Fruit fly (Drosophila melanogaster) whole organism, embryonic: ENCODE measurements around the gene CG5861.

ENCODE experiments used
- Ada2b ChIP-seq: fragments of 200-800 bp; sonication (Bioruptor generic); IDR thresholded peaks from 2 replicates; pipeline ENCODE4 v1.3.6; 2022; ENCODE audit warnings: missing biosample characterization, missing genetic modification characterization
- BEAF-32 ChIP-seq: fragments of 200-800 bp; sonication (Bioruptor generic); optimal IDR thresholded peaks from 3 replicates; lab custom pipeline; 2017; ENCODE audit warnings: missing biosample characterization, missing genetic modification characterization, mild to moderate bottlenecking, moderate library complexity, missing genetic modification reagents
- CG10209 ChIP-seq: fragments of 200-800 bp; sonication (Bioruptor generic); optimal IDR thresholded peaks from 3 replicates; lab custom pipeline; 2017; ENCODE audit warnings: missing biosample characterization, mild to moderate bottlenecking, missing genetic modification characterization, missing genetic modification reagents
- CG1024 ChIP-seq: fragments of 200-800 bp; sonication (Bioruptor generic); IDR thresholded peaks from 2 replicates; pipeline ENCODE4 v1.3.6; 2022; ENCODE audit warnings: missing biosample characterization, missing genetic modification characterization
- CG10321 ChIP-seq: fragments of 200-800 bp; sonication (Bioruptor generic); IDR thresholded peaks from 2 replicates; pipeline ENCODE4 v1.3.6; 2022; ENCODE audit warnings: missing biosample characterization, missing genetic modification characterization
- CG10979 ChIP-seq: fragments of 200-800 bp; sonication (Bioruptor generic); optimal IDR thresholded peaks from 2 replicates; lab custom pipeline; 2018; ENCODE audit warnings: missing biosample characterization, mild to moderate bottlenecking, missing genetic modification characterization, moderate library complexity
- CG11247 ChIP-seq: fragments of 200-800 bp; sonication (Bioruptor generic); IDR thresholded peaks from 2 replicates; pipeline ENCODE4 v1.3.6; 2022; ENCODE audit warnings: missing biosample characterization, missing genetic modification characterization
- CG12071 ChIP-seq: fragments of 200-800 bp; sonication (Bioruptor generic); optimal IDR thresholded peaks from 3 replicates; lab custom pipeline; 2018; ENCODE audit warnings: missing biosample characterization, mild to moderate bottlenecking, missing genetic modification characterization
- CG12659 ChIP-seq: fragments of 200-800 bp; sonication (Bioruptor generic); optimal IDR thresholded peaks from 3 replicates; lab custom pipeline; 2017; ENCODE audit warnings: mild to moderate bottlenecking, missing biosample characterization, missing genetic modification reagents, missing genetic modification characterization
- CG14441 ChIP-seq: fragments of 200-800 bp; sonication (Bioruptor generic); IDR thresholded peaks from 2 replicates; pipeline ENCODE4 v1.3.6; 2022; ENCODE audit warnings: missing biosample characterization, missing genetic modification characterization
- CG16863 ChIP-seq: fragments of 200-800 bp; sonication (Bioruptor generic); optimal IDR thresholded peaks from 3 replicates; lab custom pipeline; 2016; ENCODE audit warnings: missing biosample characterization, missing genetic modification characterization
- CG1832 ChIP-seq: fragments of 200-800 bp; sonication (Bioruptor generic); optimal IDR thresholded peaks from 2 replicates; lab custom pipeline; 2017; ENCODE audit warnings: missing biosample characterization, mild to moderate bottlenecking, missing genetic modification characterization, inconsistent platforms
- CG2889 ChIP-seq: fragments of 200-800 bp; sonication (Bioruptor generic); IDR thresholded peaks from 3 replicates; pipeline ENCODE4 v1.3.6; 2022; ENCODE audit warnings: missing biosample characterization, missing genetic modification characterization
- CG3407 ChIP-seq: fragments of 200-800 bp; sonication (Bioruptor generic); optimal IDR thresholded peaks from 2 replicates; lab custom pipeline; 2018; ENCODE audit warnings: missing biosample characterization, mild to moderate bottlenecking, missing genetic modification characterization
- CG3847 ChIP-seq: fragments of 200-800 bp; sonication (Bioruptor generic); IDR thresholded peaks from 2 replicates; pipeline ENCODE4 v1.3.6; 2022; ENCODE audit warnings: missing biosample characterization, missing genetic modification characterization
- CG3995 ChIP-seq: fragments of 200-800 bp; sonication (Bioruptor generic); optimal IDR thresholded peaks from 3 replicates; lab custom pipeline; 2016; ENCODE audit warnings: missing biosample characterization, missing genetic modification characterization
- CG4360 ChIP-seq: fragments of 200-800 bp; sonication (Bioruptor generic); IDR thresholded peaks from 2 replicates; pipeline ENCODE4 v1.3.6; 2022; ENCODE audit warnings: missing biosample characterization, missing genetic modification characterization
- CG43689 ChIP-seq: fragments of 200-800 bp; sonication (Bioruptor generic); IDR thresholded peaks from 2 replicates; pipeline ENCODE4 v1.3.6; 2022; ENCODE audit warnings: missing biosample characterization, missing genetic modification characterization
- CG6272 ChIP-seq: fragments of 200-800 bp; sonication (Bioruptor generic); IDR thresholded peaks from 2 replicates; pipeline ENCODE4 v1.3.6; 2022; ENCODE audit warnings: missing biosample characterization, missing genetic modification characterization
- CG7372 ChIP-seq: fragments of 200-800 bp; sonication (Bioruptor generic); IDR thresholded peaks from 2 replicates; pipeline ENCODE4 v1.3.6; 2022; ENCODE audit warnings: missing biosample characterization, missing genetic modification characterization
- CG7556 ChIP-seq: fragments of 200-800 bp; sonication (Bioruptor generic); optimal IDR thresholded peaks from 2 replicates; lab custom pipeline; 2017; ENCODE audit warnings: missing biosample characterization, mild to moderate bottlenecking, missing genetic modification characterization
- CG8944 ChIP-seq: fragments of 200-800 bp; sonication (Bioruptor generic); optimal IDR thresholded peaks from 3 replicates; lab custom pipeline; 2016; ENCODE audit warnings: missing biosample characterization, missing genetic modification characterization
- Camta ChIP-seq: fragments of 200-800 bp; sonication (Bioruptor generic); optimal IDR thresholded peaks from 2 replicates; lab custom pipeline; 2016; ENCODE audit warnings: missing biosample characterization, missing genetic modification characterization
- CkIIα-i1 ChIP-seq: fragments of 200-800 bp; sonication (Bioruptor generic); IDR thresholded peaks from 2 replicates; pipeline ENCODE4 v1.3.6; 2022; ENCODE audit warnings: missing biosample characterization, missing genetic modification characterization
- CoRest ChIP-seq: fragments of 200-800 bp; sonication (Bioruptor generic); optimal IDR thresholded peaks from 3 replicates; lab custom pipeline; 2018; ENCODE audit warnings: missing biosample characterization, mild to moderate bottlenecking, missing genetic modification characterization, moderate library complexity
- Deaf1 ChIP-seq: fragments of 200-800 bp; optimal IDR thresholded peaks from 3 replicates; lab custom pipeline; 2019; ENCODE audit warnings: missing biosample characterization, mild to moderate bottlenecking, missing genetic modification characterization, moderate library complexity
- Fer2 ChIP-seq: fragments of 200-800 bp; sonication (Bioruptor generic); optimal IDR thresholded peaks from 2 replicates; lab custom pipeline; 2018; ENCODE audit warnings: missing biosample characterization, mild to moderate bottlenecking, missing genetic modification characterization, moderate library complexity
- HLH4C ChIP-seq: fragments of 200-800 bp; sonication (Bioruptor generic); IDR thresholded peaks from 3 replicates; pipeline ENCODE4 v1.3.6; 2022; ENCODE audit warnings: missing biosample characterization, missing genetic modification characterization; ENCODE audit not compliant: partially characterized antibody
- HLH54F ChIP-seq: fragments of 200-800 bp; sonication (Bioruptor generic); optimal IDR thresholded peaks from 3 replicates; lab custom pipeline; 2016; ENCODE audit warnings: missing biosample characterization, missing genetic modification characterization
- Lim3 ChIP-seq: fragments of 200-800 bp; sonication (Bioruptor generic); IDR thresholded peaks from 2 replicates; pipeline ENCODE4 v1.3.6; 2022; ENCODE audit warnings: missing biosample characterization, missing genetic modification characterization
- Mes4 ChIP-seq: fragments of 200-800 bp; sonication (Bioruptor generic); optimal IDR thresholded peaks from 2 replicates; lab custom pipeline; 2016; ENCODE audit warnings: missing biosample characterization, missing genetic modification characterization
- NK7.1 ChIP-seq: fragments of 200-800 bp; sonication (Bioruptor generic); optimal IDR thresholded peaks from 3 replicates; lab custom pipeline; 2016; ENCODE audit warnings: missing biosample characterization, missing genetic modification characterization
- Pdp1 ChIP-seq, 2 experiments: fragments of 200-800 bp; sonication (Bioruptor generic); optimal IDR thresholded peaks; 3 replicates each; lab custom pipeline; 2016; ENCODE audit warnings: missing biosample characterization in 2 of 2, missing genetic modification characterization in 2 of 2, mild to moderate bottlenecking in 1 of 2, moderate library complexity in 1 of 2
- Poxn ChIP-seq: fragments of 200-800 bp; sonication (Bioruptor generic); IDR thresholded peaks from 2 replicates; pipeline ENCODE4 v1.3.6; 2022; ENCODE audit warnings: missing biosample characterization, missing genetic modification characterization
- Rfx ChIP-seq: fragments of 200-800 bp; sonication (Bioruptor generic); IDR thresholded peaks from 2 replicates; pipeline ENCODE4 v1.3.6; 2022; ENCODE audit warnings: missing biosample characterization, missing genetic modification characterization
- YL-1 ChIP-seq: fragments of 200-800 bp; sonication (Bioruptor generic); optimal IDR thresholded peaks from 3 replicates; lab custom pipeline; 2017; ENCODE audit warnings: missing biosample characterization, mild to moderate bottlenecking, missing genetic modification characterization
- bab2 ChIP-seq: fragments of 200-800 bp; sonication (Bioruptor generic); optimal IDR thresholded peaks from 2 replicates; lab custom pipeline; 2016; ENCODE audit warnings: missing biosample characterization, missing genetic modification characterization
- bigmax ChIP-seq: fragments of 200-800 bp; sonication (Bioruptor generic); optimal IDR thresholded peaks from 2 replicates; lab custom pipeline; 2018; ENCODE audit warnings: missing biosample characterization, mild to moderate bottlenecking, missing genetic modification characterization
- cg ChIP-seq: fragments of 200-800 bp; sonication (Bioruptor generic); optimal IDR thresholded peaks from 3 replicates; lab custom pipeline; 2019; ENCODE audit warnings: missing biosample characterization, mild to moderate bottlenecking, missing genetic modification characterization, moderate library complexity
- dimm ChIP-seq: fragments of 200-800 bp; sonication (Bioruptor generic); IDR thresholded peaks from 2 replicates; pipeline ENCODE4 v1.3.6; 2022; ENCODE audit warnings: missing biosample characterization, missing genetic modification characterization
- fru ChIP-seq: fragments of >200 bp; optimal IDR thresholded peaks from 2 replicates; lab custom pipeline; 2017
- jigr1 ChIP-seq: fragments of 200-800 bp; sonication (Bioruptor generic); IDR thresholded peaks from 3 replicates; pipeline ENCODE4 v1.3.6; 2022; ENCODE audit warnings: missing biosample characterization, missing genetic modification characterization
- nmo ChIP-seq: fragments of 200-800 bp; sonication (Bioruptor generic); optimal IDR thresholded peaks from 2 replicates; lab custom pipeline; 2018; ENCODE audit warnings: missing biosample characterization, mild to moderate bottlenecking, missing genetic modification characterization, moderate library complexity
- pita ChIP-seq: fragments of 200-800 bp; sonication (Bioruptor generic); optimal IDR thresholded peaks from 2 replicates; lab custom pipeline; 2017; ENCODE audit warnings: missing biosample characterization, mild to moderate bottlenecking, missing genetic modification characterization
- sqz ChIP-seq: fragments of 200-800 bp; sonication (Bioruptor generic); optimal IDR thresholded peaks from 3 replicates; lab custom pipeline; 2018; ENCODE audit warnings: missing biosample characterization, mild to moderate bottlenecking, missing genetic modification characterization
- unc-4 ChIP-seq: fragments of 200-800 bp; sonication (Bioruptor generic); IDR thresholded peaks from 2 replicates; pipeline ENCODE4 v1.3.6; 2022; ENCODE audit warnings: missing biosample characterization, missing genetic modification characterization; ENCODE audit not compliant: partially characterized antibody
- usp ChIP-seq: fragments of >200 bp; optimal IDR thresholded peaks from 2 replicates; lab custom pipeline; 2017; ENCODE audit warnings: missing biosample characterization, missing genetic modification characterization
- vnd ChIP-seq: fragments of 200-800 bp; sonication (Bioruptor generic); IDR thresholded peaks from 3 replicates; pipeline ENCODE4 v1.3.6; 2022; ENCODE audit warnings: missing biosample characterization, missing genetic modification characterization; ENCODE audit not compliant: partially characterized antibody
- wdn ChIP-seq: fragments of 200-800 bp; sonication (Bioruptor generic); IDR thresholded peaks from 2 replicates; pipeline ENCODE4 v1.3.6; 2022; ENCODE audit warnings: missing biosample characterization, missing genetic modification characterization

CG5861 gene

DNA sequence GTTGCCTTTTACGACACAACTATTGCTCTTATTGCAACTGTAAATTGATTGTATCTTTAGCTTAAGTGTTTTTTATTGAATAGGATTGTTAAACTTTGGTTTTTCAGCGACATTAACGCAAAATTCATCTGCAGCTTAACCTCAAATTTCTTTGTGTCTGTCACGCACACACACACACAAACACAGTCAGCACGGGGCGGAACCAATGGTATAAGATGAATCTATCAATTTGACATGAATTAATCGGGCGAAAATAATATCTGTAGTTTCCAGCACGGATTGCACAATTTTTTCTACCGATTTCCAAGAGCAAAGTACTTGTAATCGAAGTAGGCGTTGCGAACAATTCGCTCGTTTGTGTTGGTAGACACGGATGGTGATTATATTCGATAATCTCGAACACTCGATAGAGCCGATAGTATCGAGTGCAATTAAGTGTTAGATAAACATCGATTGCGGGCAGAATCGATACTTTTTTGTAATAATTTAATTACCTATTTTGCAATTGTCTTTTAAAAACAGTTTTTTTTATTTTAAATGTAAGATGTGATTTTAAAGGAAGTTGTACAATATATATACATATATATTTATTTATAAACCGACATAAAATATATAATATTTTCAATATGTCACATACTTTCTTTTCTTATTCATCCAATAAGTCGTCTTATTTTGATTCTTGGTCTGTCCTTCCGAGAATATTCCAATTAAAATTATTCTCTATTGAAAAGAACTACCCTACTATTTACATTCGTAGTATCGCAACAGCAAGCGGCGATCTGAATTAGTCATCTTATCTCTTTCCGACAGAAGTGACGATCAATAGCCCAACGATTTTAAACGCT is 49.6 kb downstream of the CG5861 start, which contains the start of the genes PRL-1 and EndoGI (continued):
- TF ChIP-seq CG10979 (tag; lab: Kevin White, UChicago) (peak; percentile 72), jigr1 (GFP tag; lab: Robert Waterston, UW) (no peak), CG3407 (GFP tag; lab: Kevin White, UChicago) (peak; percentile 21), CG1024 (GFP tag; lab: Robert Waterston, UW) (no peak), CG2889 (GFP tag; lab: Robert Waterston, UW) (no peak; the same call in 2 of the 3 replicates), dimm (GFP tag; lab: Robert Waterston, UW) (no peak), CG43689 (GFP tag; lab: Robert Waterston, UW) (no peak), Ada2b (GFP tag; lab: Robert Waterston, UW) (peak; percentile 50; the same call in 1 of the 2 replicates), CG12071 (no peak), CG11247 (no peak), wdn (peak; percentile 71), Camta (GFP tag; lab: Kevin White, UChicago) (peak; percentile 28), Lim3 (no peak), NK7.1 (no peak), HLH54F (GFP tag; lab: Kevin White, UChicago) (no peak), unc-4 (peak; percentile 98), CG6272 (GFP tag; lab: Robert Waterston, UW) (no peak), Rfx (peak; percentile 76), CG12659 (GFP tag; lab: Kevin White, UChicago) (peak; percentile 90), Deaf1 (tag; lab: Kevin White, UChicago) (peak; percentile 62), CkIIα-i1 (GFP tag; lab: Robert Waterston, UW) (no peak), Poxn (GFP tag; lab: Robert Waterston, UW) (no peak), HLH4C (GFP tag; lab: Robert Waterston, UW) (peak; percentile 99), BEAF-32 (GFP tag; lab: Kevin White, UChicago) (peak; percentile 98), vnd (GFP tag; lab: Robert Waterston, UW) (peak; percentile 100), Mes4 (GFP tag; lab: Kevin White, UChicago) (no peak), usp (GFP tag; lab: Kevin White, UChicago) (no peak), CG4360 (GFP tag; lab: Robert Waterston, UW) (peak; percentile 39; the same call in 1 of the 2 replicates), CG16863 (GFP tag; lab: Kevin White, UChicago) (no peak), fru (no peak), CG1832 (GFP tag; lab: Kevin White, UChicago) (no peak), CG3995 (GFP tag; lab: Kevin White, UChicago) (peak; percentile 72), CoRest (tag; lab: Kevin White, UChicago) (peak; percentile 84), bigmax (GFP tag; lab: Kevin White, UChicago) (peak; percentile 98), CG7372 (0 out of 2 replicates have a peak, but pooled peaks have one; percentile 51), CG10209 (GFP tag; lab: Kevin White, UChicago) (peak; percentile 67), cg (GFP tag; lab: Kevin White, UChicago) (peak; percentile 96), CG3847 (GFP tag; lab: Robert Waterston, UW) (peak; percentile 76), nmo (GFP tag; lab: Kevin White, UChicago) (peak; percentile 82), sqz (GFP tag; lab: Kevin White, UChicago) (peak; percentile 59), YL-1 (GFP tag; lab: Kevin White, UChicago) (peak; percentile 69), CG8944 (no peak), CG10321 (GFP tag; lab: Robert Waterston, UW) (peak; percentile 59; the same call in 1 of the 2 replicates), CG7556 (GFP tag; lab: Kevin White, UChicago) (peak; percentile 73), pita (no peak), Pdp1 (GFP tag; optimal IDR thresholded peaks at IDR 0.05; lab: Kevin White, UChicago) (peak in 1 of 2 experiments; percentile 57), bab2 (GFP tag; lab: Kevin White, UChicago) (peak; percentile 13), Fer2 (tag; lab: Kevin White, UChicago) (peak; percentile 68), CG14441 (GFP tag; lab: Robert Waterston, UW) (peak; percentile 59; the same call in 1 of the 2 replicates)
